Worm (Caenorhabditis elegans): ENCODE results near the gene F29G6.1.

The F29G6.1 gene

DNA sequence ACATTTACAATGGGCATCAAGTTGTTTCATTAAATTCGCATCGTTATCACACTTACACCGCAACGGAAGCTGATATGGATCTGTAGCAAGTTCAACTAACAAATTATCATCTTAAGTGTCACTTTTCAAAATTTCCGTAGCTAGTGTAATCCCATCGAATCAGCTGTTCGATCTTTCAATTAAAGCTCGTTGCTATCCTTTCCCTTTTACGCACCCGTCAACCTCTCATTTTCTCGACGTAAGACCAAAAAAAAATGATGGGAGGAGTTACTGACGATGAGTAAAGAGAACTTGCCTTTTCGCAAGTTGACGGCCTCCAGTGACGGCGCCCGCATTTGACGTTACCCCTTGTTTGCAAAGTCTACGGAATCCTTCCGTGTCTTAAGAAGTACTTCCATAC, at the start of gene F29G6.1:
Gene F29G6.1 (plus strand): TSS at position 301 of the 400 bp plus-strand sequence.
- TF ChIP-seq B0310.2 (tag; optimal IDR thresholded peaks at IDR 0.05) = no peak
- no peak for TF ChIP-seq ceh-13 (GFP tag; optimal IDR thresholded peaks at IDR 0.05)
- TF ChIP-seq tbx-11 (GFP tag; IDR thresholded peaks at IDR 0.05) = no peak
- TF ChIP-seq ama-1 (optimal IDR thresholded peaks at IDR 0.05) = no peak
- TF ChIP-seq pes-1 (GFP tag; IDR thresholded peaks at IDR 0.05) = no peak
- no peak for TF ChIP-seq hmbx-1 (tag; optimal IDR thresholded peaks at IDR 0.05)
- no peak for TF ChIP-seq scrt-1 (GFP tag; IDR thresholded peaks at IDR 0.05)
- TF ChIP-seq ets-7 (tag; optimal IDR thresholded peaks at IDR 0.05) = no peak
- TF ChIP-seq hnd-1 (tag; optimal IDR thresholded peaks at IDR 0.05) = no peak
- no peak for TF ChIP-seq aly-1 (tag; optimal IDR thresholded peaks at IDR 0.05)
- no peak for TF ChIP-seq ceh-36 (tag; optimal IDR thresholded peaks at IDR 0.05)
- TF ChIP-seq sea-1 (GFP tag; conservative IDR thresholded peaks at IDR 0.05) = no peak
- TF ChIP-seq flt-1 (GFP tag; IDR thresholded peaks at IDR 0.05) = no peak
- no peak for TF ChIP-seq hmg-4 (GFP tag; optimal IDR thresholded peaks at IDR 0.05)

DNA sequence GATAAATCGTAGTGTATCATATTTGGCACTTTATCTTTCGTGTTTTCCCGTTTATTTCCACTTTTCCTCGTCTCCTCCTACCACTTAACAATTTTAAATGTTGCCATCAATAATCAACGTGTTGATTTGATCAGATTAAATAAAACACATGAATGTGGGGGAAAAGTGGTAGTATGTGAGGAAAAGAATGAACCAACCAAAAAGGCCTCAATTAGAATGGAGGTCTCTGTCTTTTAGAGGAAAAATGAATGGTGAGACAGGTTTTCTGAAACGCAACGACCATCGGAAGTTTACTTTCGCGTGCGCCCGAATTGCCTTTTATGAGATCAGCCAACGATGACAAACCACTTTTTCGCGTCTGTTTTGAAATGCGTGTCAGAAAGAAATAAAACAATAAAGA, 49.8 kb upstream of the F29G6.1 start:
- TF ChIP-seq scrt-1 (GFP tag; IDR thresholded peaks at IDR 0.05) (no peak), F13C5.2 (tag; optimal IDR thresholded peaks at IDR 0.05) (no peak), tbx-11 (GFP tag; IDR thresholded peaks at IDR 0.05) (no peak), ets-7 (tag; optimal IDR thresholded peaks at IDR 0.05) (no peak), tra-4 (tag; optimal IDR thresholded peaks at IDR 0.05) (no peak), aly-1 (tag; optimal IDR thresholded peaks at IDR 0.05) (no peak), pes-1 (GFP tag; IDR thresholded peaks at IDR 0.05) (no peak), hmg-4 (GFP tag; optimal IDR thresholded peaks at IDR 0.05) (no peak), ceh-13 (GFP tag; optimal IDR thresholded peaks at IDR 0.05) (no peak), sea-1 (GFP tag; conservative IDR thresholded peaks at IDR 0.05) (no peak), hmbx-1 (tag; optimal IDR thresholded peaks at IDR 0.05) (no peak), tbx-37 (GFP tag; conservative IDR thresholded peaks at IDR 0.05) (no peak), B0310.2 (tag; optimal IDR thresholded peaks at IDR 0.05) (no peak), hnd-1 (tag; optimal IDR thresholded peaks at IDR 0.05) (no peak), flt-1 (GFP tag; IDR thresholded peaks at IDR 0.05) (no peak)

DNA sequence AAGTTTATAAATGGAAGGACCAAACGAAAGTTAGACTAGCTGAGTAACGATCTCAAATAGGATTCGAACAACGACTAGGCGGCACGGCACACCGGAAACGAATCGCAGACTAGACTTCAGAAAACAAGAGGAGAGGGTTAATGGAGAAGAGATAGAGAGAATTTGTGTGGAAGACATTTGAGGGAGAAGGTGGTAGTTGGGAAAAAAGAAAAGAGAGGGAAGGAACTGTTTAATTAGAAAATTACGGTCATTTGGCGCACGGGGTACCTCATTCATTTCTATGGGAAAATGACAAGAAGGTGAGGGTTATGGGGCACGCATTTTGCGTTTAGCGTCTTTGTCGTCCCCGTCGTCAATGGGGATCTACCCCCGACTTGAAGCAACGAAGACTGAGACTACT, 47.8 kb upstream of the F29G6.1 start, which contains the start of gene F48C5.2:
Gene F48C5.2 (minus strand): TSS at position 101 of the 400 bp plus-strand sequence.
- no peak for TF ChIP-seq tbx-11 (GFP tag; IDR thresholded peaks at IDR 0.05)
- no peak for TF ChIP-seq pes-1 (GFP tag; IDR thresholded peaks at IDR 0.05)
- no peak for TF ChIP-seq flt-1 (GFP tag; IDR thresholded peaks at IDR 0.05)
- no peak for TF ChIP-seq scrt-1 (GFP tag; IDR thresholded peaks at IDR 0.05)
- TF ChIP-seq ama-1 (optimal IDR thresholded peaks at IDR 0.05) = no peak
- no peak for TF ChIP-seq F13C5.2 (tag; optimal IDR thresholded peaks at IDR 0.05)
- no peak for TF ChIP-seq ets-7 (tag; optimal IDR thresholded peaks at IDR 0.05)
- TF ChIP-seq ceh-13 (GFP tag; optimal IDR thresholded peaks at IDR 0.05) = no peak
- no peak for TF ChIP-seq sea-1 (GFP tag; conservative IDR thresholded peaks at IDR 0.05)
- no peak for TF ChIP-seq B0310.2 (tag; optimal IDR thresholded peaks at IDR 0.05)
- TF ChIP-seq tbx-37 (GFP tag; conservative IDR thresholded peaks at IDR 0.05) = no peak
- no peak for TF ChIP-seq tra-4 (tag; optimal IDR thresholded peaks at IDR 0.05)
- no peak for TF ChIP-seq hmg-4 (GFP tag; optimal IDR thresholded peaks at IDR 0.05)
- TF ChIP-seq ceh-36 (tag; optimal IDR thresholded peaks at IDR 0.05) = no peak
- no peak for TF ChIP-seq aly-1 (tag; optimal IDR thresholded peaks at IDR 0.05)
- no peak for TF ChIP-seq hmbx-1 (tag; optimal IDR thresholded peaks at IDR 0.05)
- no peak for TF ChIP-seq hnd-1 (tag; optimal IDR thresholded peaks at IDR 0.05)

DNA sequence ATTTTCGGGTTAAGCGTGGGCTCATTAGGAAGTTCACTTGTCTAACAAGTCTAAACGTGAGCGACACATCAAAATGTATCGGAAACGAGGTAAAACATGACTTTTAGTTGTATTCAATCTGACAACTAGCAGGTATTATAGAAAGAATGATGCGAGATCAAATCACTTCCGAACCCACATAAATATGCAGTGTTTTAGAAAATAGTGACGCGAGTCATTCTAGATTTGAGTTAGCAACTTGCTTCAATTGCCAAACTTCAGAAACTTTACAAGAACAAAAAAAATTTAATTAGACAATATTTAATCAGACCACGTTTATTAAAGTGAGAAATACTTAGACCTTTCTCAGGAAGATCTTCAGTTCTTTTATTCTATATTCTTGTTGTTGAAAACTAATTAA, 45.4 kb upstream of the F29G6.1 start:
- TF ChIP-seq sea-1 (GFP tag; conservative IDR thresholded peaks at IDR 0.05) (no peak), tbx-11 (GFP tag; IDR thresholded peaks at IDR 0.05) (no peak), tra-4 (tag; optimal IDR thresholded peaks at IDR 0.05) (no peak), scrt-1 (GFP tag; IDR thresholded peaks at IDR 0.05) (no peak), pes-1 (GFP tag; IDR thresholded peaks at IDR 0.05) (no peak), ama-1 (optimal IDR thresholded peaks at IDR 0.05) (no peak), hnd-1 (tag; optimal IDR thresholded peaks at IDR 0.05) (no peak), ceh-36 (tag; optimal IDR thresholded peaks at IDR 0.05) (no peak), flt-1 (GFP tag; IDR thresholded peaks at IDR 0.05) (no peak), hmg-4 (GFP tag; optimal IDR thresholded peaks at IDR 0.05) (no peak), aly-1 (tag; optimal IDR thresholded peaks at IDR 0.05) (no peak), hmbx-1 (tag; optimal IDR thresholded peaks at IDR 0.05) (no peak), ets-7 (tag; optimal IDR thresholded peaks at IDR 0.05) (no peak), F13C5.2 (tag; optimal IDR thresholded peaks at IDR 0.05) (no peak), tbx-37 (GFP tag; conservative IDR thresholded peaks at IDR 0.05) (no peak), ceh-13 (GFP tag; optimal IDR thresholded peaks at IDR 0.05) (no peak)

DNA sequence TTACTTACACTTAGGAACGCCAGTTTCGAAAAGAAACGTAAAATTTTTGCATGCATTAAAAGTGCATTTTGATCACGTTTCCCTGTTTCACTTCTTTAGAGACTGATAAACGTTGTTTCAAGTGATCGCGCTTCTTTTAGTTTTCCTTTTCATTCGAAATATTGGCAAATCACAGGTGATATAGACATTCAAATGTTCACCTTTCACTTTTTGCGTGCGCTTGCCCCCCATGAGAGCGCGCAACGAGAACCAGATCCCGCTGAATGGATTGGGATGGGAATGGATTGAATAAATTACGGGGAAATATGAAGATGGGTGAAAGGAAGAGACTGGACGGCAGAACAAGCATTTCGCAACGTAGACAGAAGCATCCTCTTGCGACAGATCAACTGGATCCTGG, 40.5 kb upstream of the F29G6.1 start:
- TF ChIP-seq pes-1 (GFP tag; IDR thresholded peaks at IDR 0.05) (no peak), hmg-4 (GFP tag; optimal IDR thresholded peaks at IDR 0.05) (no peak), ama-1 (optimal IDR thresholded peaks at IDR 0.05) (no peak)

DNA sequence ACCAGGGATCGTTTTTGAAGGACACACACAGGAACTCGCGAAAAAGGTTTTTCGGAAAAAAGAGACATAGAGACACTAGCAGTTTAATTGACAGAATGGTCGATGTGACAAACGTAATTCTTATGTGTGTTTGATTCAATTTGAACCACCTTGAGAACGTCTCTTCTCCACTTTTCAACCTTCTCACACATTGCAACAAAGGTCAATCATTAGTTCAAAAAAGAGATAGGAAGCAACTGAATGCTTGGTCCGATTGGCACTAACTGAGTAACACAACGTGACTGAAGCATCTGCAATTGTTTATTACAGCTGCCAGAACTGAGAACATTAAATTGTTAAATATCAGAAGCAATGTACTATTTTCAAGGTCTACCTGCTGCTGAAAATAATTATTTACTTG, 40.0 kb upstream of the F29G6.1 start:
- TF ChIP-seq ceh-36 (tag; optimal IDR thresholded peaks at IDR 0.05) (no peak), scrt-1 (GFP tag; IDR thresholded peaks at IDR 0.05) (no peak), B0310.2 (tag; optimal IDR thresholded peaks at IDR 0.05) (no peak), tbx-11 (GFP tag; IDR thresholded peaks at IDR 0.05) (no peak), ceh-13 (GFP tag; optimal IDR thresholded peaks at IDR 0.05) (no peak)

DNA sequence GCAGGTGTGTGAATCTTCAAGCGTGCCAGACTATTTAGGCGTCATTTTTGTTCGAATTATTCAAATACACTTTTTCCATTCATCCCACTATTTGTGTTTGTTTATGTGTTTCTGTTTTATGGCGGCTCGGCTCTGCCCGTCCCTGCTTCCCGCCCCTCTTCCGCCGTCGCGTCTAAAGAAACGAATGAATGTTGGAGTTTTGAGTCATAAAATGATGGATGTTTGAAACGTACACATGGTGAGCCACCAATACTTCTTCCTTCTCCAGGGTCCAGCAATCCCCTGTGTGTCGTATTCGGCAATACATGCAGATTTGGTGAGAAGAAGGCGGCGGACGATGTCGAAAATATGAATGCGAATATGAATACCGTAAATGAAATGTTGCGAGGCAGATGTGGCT, 39.1 kb upstream of the F29G6.1 start:
- TF ChIP-seq tbx-37 (GFP tag; conservative IDR thresholded peaks at IDR 0.05) (no peak), B0310.2 (tag; optimal IDR thresholded peaks at IDR 0.05) (no peak), ceh-13 (GFP tag; optimal IDR thresholded peaks at IDR 0.05) (no peak), tra-4 (tag; optimal IDR thresholded peaks at IDR 0.05) (no peak), ceh-36 (tag; optimal IDR thresholded peaks at IDR 0.05) (no peak), sea-1 (GFP tag; conservative IDR thresholded peaks at IDR 0.05) (no peak), hnd-1 (tag; optimal IDR thresholded peaks at IDR 0.05) (no peak), scrt-1 (GFP tag; IDR thresholded peaks at IDR 0.05) (no peak), ama-1 (optimal IDR thresholded peaks at IDR 0.05) (no peak), ets-7 (tag; optimal IDR thresholded peaks at IDR 0.05) (no peak), F13C5.2 (tag; optimal IDR thresholded peaks at IDR 0.05) (no peak), flt-1 (GFP tag; IDR thresholded peaks at IDR 0.05) (no peak), pes-1 (GFP tag; IDR thresholded peaks at IDR 0.05) (no peak), aly-1 (tag; optimal IDR thresholded peaks at IDR 0.05) (no peak), hmbx-1 (tag; optimal IDR thresholded peaks at IDR 0.05) (no peak)

Data from whole organism, early embryonic.